Fruit fly (Drosophila melanogaster) whole organism, pupa: ENCODE data around the gene CG9368.

Source experiments
- CG10348 ChIP-seq: fragments of 200-800 bp; sonication (Bioruptor generic); IDR thresholded peaks from 2 replicates; pipeline ENCODE4 v1.3.6; 2022; ENCODE audit warnings: missing biosample characterization, missing genetic modification characterization
- CG12605 ChIP-seq: fragments of 200-800 bp; sonication (Bioruptor generic); IDR thresholded peaks from 2 replicates; pipeline ENCODE4 v1.3.6; 2022; ENCODE audit warnings: missing biosample characterization, missing genetic modification characterization
- CG13204 ChIP-seq: fragments of 200-800 bp; sonication (Bioruptor generic); optimal IDR thresholded peaks from 2 replicates; lab custom pipeline; 2018; ENCODE audit warnings: missing biosample characterization, mild to moderate bottlenecking, missing genetic modification characterization, moderate library complexity
- CG14655 ChIP-seq: fragments of 200-800 bp; sonication (Bioruptor generic); optimal IDR thresholded peaks from 3 replicates; lab custom pipeline; 2017; ENCODE audit warnings: mild to moderate bottlenecking, missing biosample characterization, missing genetic modification reagents, missing genetic modification characterization
- CG15710 ChIP-seq: fragments of 200-800 bp; sonication (Bioruptor generic); optimal IDR thresholded peaks from 2 replicates; lab custom pipeline; 2018; ENCODE audit warnings: missing biosample characterization, mild to moderate bottlenecking, missing genetic modification characterization, moderate library complexity
- CG17806 ChIP-seq: fragments of 200-800 bp; sonication (Bioruptor generic); optimal IDR thresholded peaks from 2 replicates; lab custom pipeline; 2018; ENCODE audit warnings: missing biosample characterization, mild to moderate bottlenecking, missing genetic modification characterization, moderate library complexity
- CG32121 ChIP-seq: fragments of 200-800 bp; sonication (Bioruptor generic); IDR thresholded peaks from 2 replicates; pipeline ENCODE4 v1.3.6; 2022; ENCODE audit warnings: missing biosample characterization, missing genetic modification characterization
- CG34367 ChIP-seq: fragments of 200-800 bp; sonication (Bioruptor generic); optimal IDR thresholded peaks from 2 replicates; lab custom pipeline; 2018; ENCODE audit warnings: missing biosample characterization, mild to moderate bottlenecking, missing genetic modification characterization
- CG4496 ChIP-seq: fragments of 200-800 bp; sonication (Bioruptor generic); IDR thresholded peaks from 3 replicates; pipeline ENCODE4 v1.3.6; 2022; ENCODE audit warnings: missing biosample characterization, missing genetic modification characterization
- CG8159 ChIP-seq: fragments of 200-800 bp; sonication (Bioruptor generic); optimal IDR thresholded peaks from 3 replicates; lab custom pipeline; 2018; ENCODE audit warnings: missing biosample characterization, mild to moderate bottlenecking, missing genetic modification characterization, moderate library complexity
- CG8301 ChIP-seq: fragments of 200-800 bp; sonication (Bioruptor generic); optimal IDR thresholded peaks from 2 replicates; lab custom pipeline; 2018; ENCODE audit warnings: missing biosample characterization, mild to moderate bottlenecking, missing genetic modification characterization
- CG9948 ChIP-seq: fragments of 200-800 bp; sonication (Bioruptor generic); optimal IDR thresholded peaks from 2 replicates; lab custom pipeline; 2018; ENCODE audit warnings: missing biosample characterization, mild to moderate bottlenecking, missing genetic modification characterization, moderate library complexity
- D1 ChIP-seq: fragments of 200-800 bp; sonication (Bioruptor generic); optimal IDR thresholded peaks from 2 replicates; lab custom pipeline; 2018; ENCODE audit warnings: missing biosample characterization, mild to moderate bottlenecking, missing genetic modification characterization, moderate library complexity
- EcR ChIP-seq: fragments of 200-800 bp; sonication (Bioruptor generic); optimal IDR thresholded peaks from 3 replicates; lab custom pipeline; 2019; ENCODE audit warnings: missing biosample characterization, missing genetic modification characterization, mild to moderate bottlenecking, moderate library complexity, missing genetic modification reagents
- Ets98B ChIP-seq: fragments of 200-800 bp; sonication (Bioruptor generic); IDR thresholded peaks from 2 replicates; pipeline ENCODE4 v1.3.6; 2022; ENCODE audit warnings: missing biosample characterization, missing genetic modification characterization
- Pif1A ChIP-seq: fragments of 200-800 bp; sonication (Bioruptor generic); optimal IDR thresholded peaks from 3 replicates; lab custom pipeline; 2016; ENCODE audit warnings: missing biosample characterization, missing genetic modification characterization
- Pif1B ChIP-seq: fragments of 200-800 bp; sonication (Bioruptor generic); optimal IDR thresholded peaks from 3 replicates; lab custom pipeline; 2016; ENCODE audit warnings: missing biosample characterization, missing genetic modification characterization
- Snoo ChIP-seq: fragments of 200-800 bp; sonication (Bioruptor generic); optimal IDR thresholded peaks from 3 replicates; lab custom pipeline; 2017; ENCODE audit warnings: missing biosample characterization, mild to moderate bottlenecking, missing genetic modification characterization, inconsistent platforms
- fd96Ca ChIP-seq: fragments of 200-800 bp; sonication (Bioruptor generic); IDR thresholded peaks from 3 replicates; pipeline ENCODE4 v1.3.6; 2022; ENCODE audit warnings: missing biosample characterization, missing genetic modification characterization
- gl ChIP-seq: fragments of 200-800 bp; sonication (Bioruptor generic); optimal IDR thresholded peaks from 2 replicates; lab custom pipeline; 2018; ENCODE audit warnings: missing biosample characterization, mild to moderate bottlenecking, missing genetic modification characterization
- rn ChIP-seq: fragments of 200-800 bp; sonication (Bioruptor generic); IDR thresholded peaks from 2 replicates; pipeline ENCODE4 v1.3.6; 2022; ENCODE audit warnings: missing biosample characterization, missing genetic modification characterization

CG9368 gene

DNA sequence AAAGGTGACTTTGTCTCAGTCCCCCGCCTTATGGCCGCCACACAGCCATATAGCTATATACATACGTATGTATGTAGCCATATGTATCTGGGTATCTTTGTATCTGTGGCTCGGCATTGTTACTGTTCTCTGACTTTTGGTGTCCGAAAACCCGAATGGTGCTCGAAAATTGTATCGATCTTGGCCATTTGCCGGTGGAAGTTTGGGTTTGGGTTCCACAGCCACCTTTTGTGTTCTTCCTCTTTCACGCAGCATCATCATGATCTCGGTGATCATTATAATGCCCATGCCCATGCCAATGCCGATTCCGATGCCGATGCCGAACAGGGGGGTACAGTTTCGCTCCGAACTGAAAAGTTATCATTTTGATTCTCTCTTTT, 43.4 kb upstream of the CG9368 start:
- no peak for TF ChIP-seq CG12605 (GFP tag; lab: Robert Waterston, UW)
- TF ChIP-seq CG17806 (tag; lab: Kevin White, UChicago) = no peak
- TF ChIP-seq EcR (GFP tag; lab: Kevin White, UChicago) = peak; percentile 59
- TF ChIP-seq CG4496 = peak; percentile 9; the same call in 1 of the 3 replicates

DNA sequence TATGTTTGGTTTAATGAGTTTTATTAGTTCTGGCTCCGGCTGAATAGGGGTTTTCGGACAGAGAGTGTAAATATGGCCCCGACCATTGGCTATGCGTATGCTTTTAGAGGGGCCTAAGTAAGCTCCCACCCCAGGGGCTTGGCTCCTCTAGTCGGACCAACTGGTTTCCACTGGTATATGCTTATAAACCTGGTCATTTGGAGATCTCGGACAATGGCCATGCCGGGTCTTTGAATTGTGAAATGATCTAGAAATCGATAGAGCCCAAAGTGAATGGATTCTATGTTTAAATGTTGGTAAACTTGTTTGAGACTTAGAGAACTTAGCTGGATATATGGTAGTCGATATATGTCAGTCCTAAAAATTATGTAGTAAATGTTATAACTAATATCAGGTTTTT, 42.8 kb upstream of the CG9368 start:
- TF ChIP-seq Pif1A (GFP tag; lab: Kevin White, UChicago) (no peak), CG34367 (no peak), CG15710 (no peak), CG12605 (GFP tag; lab: Robert Waterston, UW) (no peak), fd96Ca (no peak), CG14655 (no peak)

DNA sequence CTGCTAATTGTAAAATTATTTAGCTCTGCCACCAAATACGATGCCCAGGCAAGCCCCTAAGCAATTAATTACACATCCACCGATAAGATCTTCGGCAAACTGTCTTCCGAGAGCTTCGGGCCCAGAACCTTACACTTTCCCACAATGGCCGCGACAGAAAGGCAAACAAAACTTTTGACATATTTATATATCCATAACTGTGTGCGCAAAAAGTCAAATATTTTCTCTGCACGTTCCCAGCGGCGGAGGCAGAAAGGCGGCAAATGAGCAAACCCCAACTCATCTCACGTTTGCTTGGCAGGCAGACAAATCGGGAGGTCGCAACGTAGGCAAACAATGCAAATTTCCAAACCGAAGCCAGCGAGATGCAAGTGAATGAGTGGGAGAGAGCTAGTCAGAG, 42.3 kb upstream of the CG9368 start:
- TF ChIP-seq Pif1A (GFP tag; lab: Kevin White, UChicago) = no peak
- no peak for TF ChIP-seq CG12605 (GFP tag; lab: Robert Waterston, UW)
- TF ChIP-seq CG8159 (tag; lab: Kevin White, UChicago) = no peak
- no peak for TF ChIP-seq Snoo (tag; lab: Kevin White, UChicago)
- no peak for TF ChIP-seq CG34367
- TF ChIP-seq CG17806 (tag; lab: Kevin White, UChicago) = no peak
- TF ChIP-seq fd96Ca = no peak
- TF ChIP-seq CG32121 = no peak
- TF ChIP-seq gl (tag; lab: Kevin White, UChicago) = no peak
- no peak for TF ChIP-seq CG13204 (GFP tag; lab: Kevin White, UChicago)
- no peak for TF ChIP-seq CG10348
- no peak for TF ChIP-seq CG8301
- no peak for TF ChIP-seq CG9948 (tag; lab: Kevin White, UChicago)
- TF ChIP-seq CG15710 = no peak
- TF ChIP-seq EcR (GFP tag; lab: Kevin White, UChicago) = no peak
- TF ChIP-seq, all 21 proteins: peak for 0

DNA sequence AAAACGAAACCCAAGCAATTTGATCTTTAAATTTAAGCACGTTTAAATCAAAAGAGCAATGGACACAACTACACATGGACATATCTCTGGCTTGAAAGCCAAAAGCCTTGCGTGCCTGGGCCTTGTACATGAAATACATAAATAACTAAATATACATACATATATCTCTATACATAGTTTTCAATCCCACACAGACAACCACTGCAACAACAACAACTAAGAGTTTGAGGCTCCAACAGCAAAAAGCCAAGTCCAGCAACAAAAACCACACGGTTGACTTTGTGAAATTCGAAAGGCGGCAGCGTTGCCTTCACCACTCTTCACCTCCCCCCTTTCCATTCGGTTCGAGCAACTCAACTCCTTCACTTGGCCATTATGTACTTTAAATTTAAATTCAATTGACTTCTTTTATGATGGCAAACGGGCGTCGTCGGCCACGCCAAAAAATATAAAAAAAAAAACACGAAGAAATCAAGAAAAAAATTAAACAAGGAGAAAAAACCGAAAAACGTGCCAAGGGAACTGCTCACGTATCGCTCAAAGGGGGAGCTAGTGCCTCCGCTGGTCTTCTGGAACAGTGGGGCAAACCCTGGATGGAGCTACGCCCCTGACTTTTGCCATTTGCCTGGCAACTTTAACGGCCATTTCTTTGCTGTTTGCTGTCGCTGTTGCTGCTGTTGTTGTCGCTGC, 41.3 kb upstream of the CG9368 start:
- peak; percentile 67 for TF ChIP-seq EcR (GFP tag; lab: Kevin White, UChicago)
- no peak for TF ChIP-seq CG13204 (GFP tag; lab: Kevin White, UChicago)

DNA sequence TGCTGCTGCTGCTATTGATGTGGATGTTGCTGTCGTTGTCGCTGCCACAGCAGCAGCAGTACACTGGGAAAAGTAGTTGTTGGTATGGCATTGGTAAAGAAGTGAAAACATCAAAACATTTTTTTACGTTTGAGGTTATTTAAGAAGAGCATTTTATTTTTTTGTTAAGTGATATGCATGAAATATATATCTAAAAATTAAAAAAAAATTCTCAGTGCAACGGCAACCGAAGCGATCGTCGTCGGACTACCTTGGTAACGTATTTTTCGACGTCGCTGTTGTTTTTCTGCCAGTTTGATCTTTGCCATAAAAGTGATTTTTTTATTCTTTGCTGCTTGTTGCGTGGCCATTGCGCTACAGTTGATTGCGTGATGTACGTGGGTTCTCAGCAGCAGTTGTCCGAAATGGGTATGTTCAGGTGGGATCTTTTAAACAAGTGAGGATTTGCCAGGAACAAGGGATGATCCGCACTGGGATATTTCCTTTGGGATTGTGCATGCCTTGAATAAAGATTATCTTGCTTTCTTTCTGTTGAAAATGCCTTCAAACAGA, 40.7 kb upstream of the CG9368 start:
- TF ChIP-seq CG10348 = peak; percentile 93
- TF ChIP-seq CG32121 = peak; percentile 99
- TF ChIP-seq CG12605 (GFP tag; lab: Robert Waterston, UW) = peak; percentile 98
- TF ChIP-seq CG9948 (tag; lab: Kevin White, UChicago) = peak; percentile 99
- TF ChIP-seq Snoo (tag; lab: Kevin White, UChicago) = peak; percentile 99
- TF ChIP-seq CG14655 = peak; percentile 98
- TF ChIP-seq Pif1B = peak; percentile 97
- peak; percentile 99 for TF ChIP-seq Ets98B (GFP tag; lab: Robert Waterston, UW)
- peak; percentile 98 for TF ChIP-seq fd96Ca
- TF ChIP-seq Pif1A (GFP tag; lab: Kevin White, UChicago) = peak; percentile 99
- TF ChIP-seq gl (tag; lab: Kevin White, UChicago) = peak; percentile 97
- peak; percentile 99 for TF ChIP-seq CG4496
- TF ChIP-seq CG15710 = peak; percentile 99
- peak; percentile 96 for TF ChIP-seq D1
- TF ChIP-seq CG13204 (GFP tag; lab: Kevin White, UChicago) = peak; percentile 98
- peak; percentile 98 for TF ChIP-seq CG8301
- peak; percentile 95 for TF ChIP-seq rn
- peak; percentile 99 for TF ChIP-seq CG17806 (tag; lab: Kevin White, UChicago)
- peak; percentile 98 for TF ChIP-seq CG34367
- peak; percentile 74 for TF ChIP-seq EcR (GFP tag; lab: Kevin White, UChicago)
- peak; percentile 99 for TF ChIP-seq CG8159 (tag; lab: Kevin White, UChicago)
- TF ChIP-seq, all 21 proteins: peak for 21

DNA sequence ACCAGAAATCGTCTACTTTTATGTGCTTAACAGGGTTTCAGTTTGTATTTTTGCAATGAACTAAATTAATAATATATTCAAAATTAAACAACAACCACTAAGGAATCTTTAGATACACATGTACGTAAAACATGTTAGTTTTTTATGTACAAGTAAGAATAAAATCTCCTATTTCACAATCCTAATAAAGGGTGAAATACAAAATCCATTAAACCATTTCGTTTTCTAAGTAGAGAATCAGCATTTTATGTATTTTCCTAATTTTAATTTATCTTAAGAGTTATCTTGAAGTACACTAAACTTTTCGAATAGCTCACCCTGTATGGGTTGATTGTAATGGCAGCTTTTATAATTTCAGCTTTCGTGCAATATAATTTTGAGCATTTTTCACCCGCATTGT, 39.7 kb upstream of the CG9368 start:
- TF ChIP-seq EcR (GFP tag; lab: Kevin White, UChicago) (no peak), rn (no peak), CG10348 (peak; percentile 19; the same call in 1 of the 2 replicates), CG32121 (peak; percentile 84), CG8301 (peak; percentile 79), fd96Ca (no peak), CG8159 (tag; lab: Kevin White, UChicago) (peak; percentile 74), CG15710 (peak; percentile 66), CG14655 (peak; percentile 71), D1 (peak; percentile 75), Pif1B (peak; percentile 48), CG12605 (GFP tag; lab: Robert Waterston, UW) (peak; percentile 68), CG9948 (tag; lab: Kevin White, UChicago) (peak; percentile 83), Ets98B (GFP tag; lab: Robert Waterston, UW) (peak; percentile 73; the same call in 1 of the 2 replicates), CG13204 (GFP tag; lab: Kevin White, UChicago) (no peak), CG4496 (peak; percentile 78; the same call in 2 of the 3 replicates), CG17806 (tag; lab: Kevin White, UChicago) (peak; percentile 78), Pif1A (GFP tag; lab: Kevin White, UChicago) (peak; percentile 67), Snoo (tag; lab: Kevin White, UChicago) (peak; percentile 79), gl (tag; lab: Kevin White, UChicago) (no peak), CG34367 (peak; percentile 60)
